Worm (Caenorhabditis elegans): Measurements from ENCODE around the gene VB0395L.1.

VB0395L.1 gene

DNA sequence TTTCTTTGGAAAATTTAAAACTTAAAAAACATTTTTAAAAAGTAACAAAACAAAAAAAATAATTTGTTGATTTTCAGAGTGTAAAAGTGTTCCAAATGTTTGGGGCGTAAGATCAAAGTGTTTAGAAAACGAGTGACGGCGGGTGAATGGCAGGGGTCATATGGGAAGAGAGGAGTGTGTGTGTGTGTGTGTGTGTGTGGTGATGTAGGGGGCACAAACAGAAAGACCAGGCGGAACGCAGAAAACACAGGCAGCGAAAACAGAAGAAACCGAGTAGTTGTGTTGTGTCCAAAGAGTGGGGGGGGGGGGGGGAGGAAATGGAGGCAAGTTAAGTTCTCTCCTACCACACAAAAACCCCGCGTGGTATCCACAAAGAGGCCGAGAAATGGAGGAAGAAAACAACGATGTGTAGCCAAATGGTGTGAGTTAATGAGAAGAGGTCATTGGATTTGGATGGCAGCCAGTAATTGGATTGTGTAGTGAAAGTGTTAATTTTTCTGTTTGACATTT, 23.5 kb upstream of the VB0395L.1 start, which contains the start of gene B0395.3 (continued):
- TF ChIP-seq jun-1 (tag; optimal IDR thresholded peaks at IDR 0.05) (no peak), nhr-6 (tag; optimal IDR thresholded peaks at IDR 0.05) (peak; percentile 8), spr-3 (GFP tag; optimal IDR thresholded peaks at IDR 0.05) (no peak), rbr-2 (tag; optimal IDR thresholded peaks at IDR 0.05) (peak; percentile 32), mxl-2 (GFP tag; conservative IDR thresholded peaks at IDR 0.05) (no peak), ceh-44 (GFP tag; IDR thresholded peaks at IDR 0.05) (no peak), tag-97 (GFP tag; IDR thresholded peaks at IDR 0.05) (no peak), nhr-48 (tag; optimal IDR thresholded peaks at IDR 0.05) (no peak), nhr-111 (GFP tag; optimal IDR thresholded peaks at IDR 0.05) (no peak), lin-13 (GFP tag; optimal IDR thresholded peaks at IDR 0.05) (no peak), aha-1 (tag) (peak; percentile 23), nhr-102 (tag; optimal IDR thresholded peaks at IDR 0.05) (no peak), pqm-1 (tag; optimal IDR thresholded peaks at IDR 0.05) (no peak), dve-1 (tag; optimal IDR thresholded peaks at IDR 0.05; ENCODE audit: insufficient read depth) (peak; percentile 53), zag-1 (tag; optimal IDR thresholded peaks at IDR 0.05) (no peak), ctbp-1 (GFP tag; IDR thresholded peaks at IDR 0.05) (peak; percentile 44; the same call in 1 of the 2 replicates), D1046.2 (GFP tag; IDR thresholded peaks at IDR 0.05) (no peak), fos-1 (tag; optimal IDR thresholded peaks at IDR 0.05) (no peak), unc-62 (GFP tag; optimal IDR thresholded peaks at IDR 0.05 in 1 of 2) (peak in 1 of 2 experiments; percentile 97), unc-62 (tag; optimal IDR thresholded peaks at IDR 0.05) (no peak), T26A8.4 (GFP tag; IDR thresholded peaks at IDR 0.05) (no peak; the same call in 1 of the 2 replicates), ztf-11 (tag; optimal IDR thresholded peaks at IDR 0.05) (no peak), F26F4.8 (GFP tag; conservative IDR thresholded peaks at IDR 0.05) (no peak), mep-1 (tag; optimal IDR thresholded peaks at IDR 0.05) (peak; percentile 69), lsy-2 (tag; optimal IDR thresholded peaks at IDR 0.05) (peak in 1 of 2 experiments; percentile 30), lin-39 (tag; optimal IDR thresholded peaks at IDR 0.05) (no peak), ces-1 (GFP tag; optimal IDR thresholded peaks at IDR 0.05) (no peak), mes-2 (tag; optimal IDR thresholded peaks at IDR 0.05; ENCODE audit: poor library complexity, severe bottlenecking) (peak; percentile 68), arid-1 (GFP tag; conservative IDR thresholded peaks at IDR 0.05) (no peak), F44E2.7 (GFP tag; IDR thresholded peaks at IDR 0.05) (no peak), Y105C5A.15 (GFP tag; IDR thresholded peaks at IDR 0.05) (no peak), F37D6.2 (tag; optimal IDR thresholded peaks at IDR 0.05) (no peak), cey-2 (tag; optimal IDR thresholded peaks at IDR 0.05; ENCODE audit: borderline replicate concordance, insufficient read depth) (no peak), ztf-7 (tag; optimal IDR thresholded peaks at IDR 0.05) (no peak)

ce11 chrX:16039173-16039572, 22.4 kb upstream of the VB0395L.1 start:
- TF ChIP-seq ceh-28 (tag; optimal IDR thresholded peaks at IDR 0.05) (no peak), attf-4 (tag; optimal IDR thresholded peaks at IDR 0.05) (no peak), R02D3.7 (tag; optimal IDR thresholded peaks at IDR 0.05) (no peak), sdz-12 (GFP tag; optimal IDR thresholded peaks at IDR 0.05) (no peak), dmd-8 (GFP tag; IDR thresholded peaks at IDR 0.05) (no peak), snpc-1.2 (GFP tag; IDR thresholded peaks at IDR 0.05) (no peak), T20F7.1 (GFP tag; optimal IDR thresholded peaks at IDR 0.05) (no peak), ZK546.5 (tag; optimal IDR thresholded peaks at IDR 0.05) (no peak), nhr-77 (tag; optimal IDR thresholded peaks at IDR 0.05) (peak; percentile 47), aha-1 (tag) (no peak), ceh-44 (GFP tag; IDR thresholded peaks at IDR 0.05) (no peak), ctbp-1 (GFP tag; IDR thresholded peaks at IDR 0.05) (no peak), pha-4 (GFP tag; IDR thresholded peaks at IDR 0.05) (no peak), pha-4 (tag; optimal IDR thresholded peaks at IDR 0.05) (no peak), nhr-48 (tag; optimal IDR thresholded peaks at IDR 0.05) (no peak), nhr-28 (tag; optimal IDR thresholded peaks at IDR 0.05) (peak; percentile 82), lin-29 (GFP tag; IDR thresholded peaks at IDR 0.05) (no peak), mdl-1 (tag; optimal IDR thresholded peaks at IDR 0.05) (peak in 1 of 2 experiments; percentile 3), egl-27 (tag; optimal IDR thresholded peaks at IDR 0.05) (no peak), hlh-11 (tag; optimal IDR thresholded peaks at IDR 0.05) (peak; percentile 46), nhr-6 (tag; optimal IDR thresholded peaks at IDR 0.05) (no peak), ceh-20 (GFP tag; IDR thresholded peaks at IDR 0.05) (no peak), unc-130 (GFP tag; optimal IDR thresholded peaks at IDR 0.05) (no peak), Y5F2A.4 (GFP tag; optimal IDR thresholded peaks at IDR 0.05) (no peak)
